Fruit fly (Drosophila melanogaster) whole organism, embryonic: ENCODE data around the gene Dlip1.

Experiments used
- Atf3 ChIP-seq: fragments of 200-800 bp; sonication (Bioruptor generic); optimal IDR thresholded peaks from 3 replicates; lab custom pipeline; 2016; ENCODE audit warnings: missing biosample characterization, missing genetic modification characterization
- BEAF-32 ChIP-seq: fragments of 200-800 bp; sonication (Bioruptor generic); optimal IDR thresholded peaks from 3 replicates; lab custom pipeline; 2017; ENCODE audit warnings: missing biosample characterization, missing genetic modification characterization, mild to moderate bottlenecking, moderate library complexity, missing genetic modification reagents
- BtbVII ChIP-seq: fragments of 200-800 bp; sonication (Bioruptor generic); optimal IDR thresholded peaks from 3 replicates; lab custom pipeline; 2017; ENCODE audit warnings: missing biosample characterization, mild to moderate bottlenecking, missing genetic modification characterization
- CG10209 ChIP-seq: fragments of 200-800 bp; sonication (Bioruptor generic); optimal IDR thresholded peaks from 3 replicates; lab custom pipeline; 2017; ENCODE audit warnings: missing biosample characterization, mild to moderate bottlenecking, missing genetic modification characterization, missing genetic modification reagents
- CG10462 ChIP-seq: fragments of 200-800 bp; sonication (Bioruptor generic); optimal IDR thresholded peaks from 2 replicates; lab custom pipeline; 2016; ENCODE audit warnings: missing biosample characterization, missing genetic modification characterization
- CG12299 ChIP-seq: fragments of 200-800 bp; sonication (Bioruptor generic); optimal IDR thresholded peaks from 2 replicates; lab custom pipeline; 2018; ENCODE audit warnings: missing biosample characterization, mild to moderate bottlenecking, missing genetic modification characterization
- CG13123 ChIP-seq: fragments of 200-800 bp; sonication (Bioruptor generic); optimal IDR thresholded peaks from 2 replicates; lab custom pipeline; 2016; ENCODE audit warnings: missing biosample characterization, missing genetic modification characterization
- CG15514 ChIP-seq: fragments of 200-800 bp; sonication (Bioruptor generic); optimal IDR thresholded peaks from 3 replicates; lab custom pipeline; 2017; ENCODE audit warnings: missing biosample characterization, missing genetic modification characterization, mild to moderate bottlenecking, moderate library complexity, missing genetic modification reagents
- CG15601 ChIP-seq: fragments of 200-800 bp; sonication (Bioruptor generic); optimal IDR thresholded peaks from 3 replicates; lab custom pipeline; 2019; ENCODE audit warnings: missing biosample characterization, mild to moderate bottlenecking, missing genetic modification characterization, moderate library complexity
- CG17186 ChIP-seq: fragments of 200-800 bp; sonication (Bioruptor generic); optimal IDR thresholded peaks from 3 replicates; lab custom pipeline; 2017; ENCODE audit warnings: missing biosample characterization, missing genetic modification reagents, missing genetic modification characterization
- CG18599 ChIP-seq: fragments of 200-800 bp; sonication (Bioruptor generic); optimal IDR thresholded peaks from 3 replicates; lab custom pipeline; 2017; ENCODE audit warnings: missing biosample characterization, missing genetic modification characterization, mild to moderate bottlenecking, moderate library complexity, missing genetic modification reagents
- CG18764 ChIP-seq: fragments of 200-800 bp; sonication (Bioruptor generic); optimal IDR thresholded peaks from 3 replicates; lab custom pipeline; 2016; ENCODE audit warnings: missing biosample characterization, missing genetic modification characterization
- CG4404 ChIP-seq: fragments of 200-800 bp; sonication (Bioruptor generic); IDR thresholded peaks from 2 replicates; pipeline ENCODE4 v1.3.6; 2022; ENCODE audit warnings: missing biosample characterization, missing genetic modification characterization
- CG4617 ChIP-seq: fragments of 200-800 bp; sonication (Bioruptor generic); optimal IDR thresholded peaks from 3 replicates; lab custom pipeline; 2016; ENCODE audit warnings: missing biosample characterization, missing genetic modification characterization, borderline replicate concordance
- CG7745 ChIP-seq: fragments of 200-800 bp; sonication (Bioruptor generic); optimal IDR thresholded peaks from 2 replicates; lab custom pipeline; 2018; ENCODE audit warnings: missing biosample characterization, mild to moderate bottlenecking, missing genetic modification characterization, moderate library complexity
- CG8281 ChIP-seq: fragments of 200-800 bp; sonication (Bioruptor generic); optimal IDR thresholded peaks from 2 replicates; lab custom pipeline; 2018; ENCODE audit warnings: missing biosample characterization, mild to moderate bottlenecking, missing genetic modification characterization, moderate library complexity
- CG8924 ChIP-seq: fragments of 200-800 bp; optimal IDR thresholded peaks from 3 replicates; lab custom pipeline; 2019; ENCODE audit warnings: missing biosample characterization, mild to moderate bottlenecking, missing genetic modification characterization, moderate library complexity
- CG9609 ChIP-seq: fragments of 200-800 bp; sonication (Bioruptor generic); optimal IDR thresholded peaks from 3 replicates; lab custom pipeline; 2016; ENCODE audit warnings: missing biosample characterization, missing genetic modification characterization
- Deaf1 ChIP-seq: fragments of 200-800 bp; optimal IDR thresholded peaks from 3 replicates; lab custom pipeline; 2019; ENCODE audit warnings: missing biosample characterization, mild to moderate bottlenecking, missing genetic modification characterization, moderate library complexity
- E2f1 ChIP-seq: fragments of 200-800 bp; sonication (Bioruptor generic); IDR thresholded peaks from 2 replicates; pipeline ENCODE4 v1.3.6; 2022; ENCODE audit warnings: missing biosample characterization, missing genetic modification characterization
- E2f2 ChIP-seq: fragments of 200-800 bp; sonication (Bioruptor generic); IDR thresholded peaks from 2 replicates; pipeline ENCODE4 v1.3.6; 2022; ENCODE audit warnings: missing biosample characterization, missing genetic modification characterization
- Ets65A ChIP-seq: fragments of 200-800 bp; sonication (Bioruptor generic); peaks from one replicate; lab custom pipeline; 2016; ENCODE audit warnings: missing biosample characterization, missing genetic modification characterization
- HmgZ ChIP-seq: fragments of 200-800 bp; sonication (Bioruptor generic); optimal IDR thresholded peaks from 2 replicates; lab custom pipeline; 2018; ENCODE audit warnings: missing biosample characterization, mild to moderate bottlenecking, missing genetic modification characterization
- Hr78 ChIP-seq, 2 experiments: fragments of 200-800 bp in 1 of 2; fragments of >200 bp in 1 of 2; sonication (Bioruptor generic) in 1 of 2; optimal IDR thresholded peaks; 2 replicates each; lab custom pipeline; 2017 to 2019; ENCODE audit warnings: missing biosample characterization in 2 of 2, missing genetic modification characterization in 2 of 2, mild to moderate bottlenecking in 1 of 2, moderate library complexity in 1 of 2
- Hsf ChIP-seq: fragments of 200-800 bp; sonication (Bioruptor generic); optimal IDR thresholded peaks from 3 replicates; lab custom pipeline; 2016; ENCODE audit warnings: missing biosample characterization, missing genetic modification characterization
- MBD-R2 ChIP-seq: fragments of 200-800 bp; sonication (Bioruptor generic); IDR thresholded peaks from 2 replicates; pipeline ENCODE4 v1.3.6; 2022; ENCODE audit warnings: missing biosample characterization, missing genetic modification characterization
- MTF-1 ChIP-seq: fragments of 200-800 bp; sonication (Bioruptor generic); optimal IDR thresholded peaks from 2 replicates; lab custom pipeline; 2018; ENCODE audit warnings: missing biosample characterization, mild to moderate bottlenecking, missing genetic modification characterization, borderline replicate concordance
- Mad ChIP-seq: fragments of 200-800 bp; sonication (Bioruptor generic); optimal IDR thresholded peaks from 2 replicates; lab custom pipeline; 2016; ENCODE audit warnings: missing biosample characterization, missing genetic modification characterization
- Rx ChIP-seq: fragments of 200-800 bp; sonication (Bioruptor generic); IDR thresholded peaks from 2 replicates; pipeline ENCODE4 v1.3.6; 2022; ENCODE audit warnings: missing biosample characterization, missing genetic modification characterization
- Sin3A ChIP-seq: fragments of >200 bp; optimal IDR thresholded peaks from 2 replicates; lab custom pipeline; 2018
- Sox100B ChIP-seq: fragments of 200-800 bp; sonication (Bioruptor generic); optimal IDR thresholded peaks from 3 replicates; lab custom pipeline; 2018; ENCODE audit warnings: missing biosample characterization, mild to moderate bottlenecking, missing genetic modification characterization
- chif ChIP-seq, 2 experiments: fragments of 200-800 bp; sonication (Bioruptor generic); optimal IDR thresholded peaks; 3 replicates each; lab custom pipeline; 2016; ENCODE audit warnings: missing biosample characterization in 2 of 2, missing genetic modification characterization in 2 of 2
- dan ChIP-seq: fragments of 200-800 bp; sonication (Bioruptor generic); IDR thresholded peaks from 2 replicates; pipeline ENCODE4 v1.3.6; 2022; ENCODE audit warnings: missing biosample characterization, missing genetic modification characterization
- emc ChIP-seq: fragments of 200-800 bp; sonication (Bioruptor generic); optimal IDR thresholded peaks from 2 replicates; lab custom pipeline; 2016; ENCODE audit warnings: missing biosample characterization, missing genetic modification characterization
- ems ChIP-seq: fragments of 200-800 bp; sonication (Bioruptor generic); optimal IDR thresholded peaks from 3 replicates; lab custom pipeline; 2016; ENCODE audit warnings: missing biosample characterization, missing genetic modification characterization
- ewg ChIP-seq: fragments of 200-800 bp; sonication (Bioruptor generic); optimal IDR thresholded peaks from 3 replicates; lab custom pipeline; 2017; ENCODE audit warnings: mild to moderate bottlenecking, missing biosample characterization, missing genetic modification reagents, missing genetic modification characterization
- fd3F ChIP-seq: fragments of 200-800 bp; sonication (Bioruptor generic); optimal IDR thresholded peaks from 2 replicates; lab custom pipeline; 2018; ENCODE audit warnings: missing biosample characterization, mild to moderate bottlenecking, missing genetic modification characterization, moderate library complexity
- gt ChIP-seq: fragments of 200-800 bp; sonication (Bioruptor generic); IDR thresholded peaks from 2 replicates; pipeline ENCODE4 v1.3.6; 2022; ENCODE audit warnings: missing biosample characterization, missing genetic modification characterization
- hbn ChIP-seq: fragments of 200-800 bp; sonication (Bioruptor generic); IDR thresholded peaks from 2 replicates; pipeline ENCODE4 v1.3.6; 2022; ENCODE audit warnings: missing biosample characterization, missing genetic modification characterization; ENCODE audit not compliant: partially characterized antibody
- jing ChIP-seq: fragments of 200-800 bp; sonication (Bioruptor generic); optimal IDR thresholded peaks from 2 replicates; lab custom pipeline; 2018; ENCODE audit warnings: missing biosample characterization, mild to moderate bottlenecking, missing genetic modification characterization
- lab ChIP-seq: fragments of 200-800 bp; sonication (Bioruptor generic); optimal IDR thresholded peaks from 3 replicates; lab custom pipeline; 2017; ENCODE audit warnings: missing biosample characterization, missing genetic modification characterization, mild to moderate bottlenecking, moderate library complexity, missing genetic modification reagents
- psq ChIP-seq: fragments of 200-800 bp; sonication (Bioruptor generic); optimal IDR thresholded peaks from 2 replicates; lab custom pipeline; 2017; ENCODE audit warnings: missing biosample characterization, missing genetic modification characterization
- pzg ChIP-seq: fragments of 200-800 bp; sonication (Bioruptor generic); optimal IDR thresholded peaks from 3 replicates; lab custom pipeline; 2018; ENCODE audit warnings: missing biosample characterization, mild to moderate bottlenecking, missing genetic modification characterization, moderate library complexity
- ranshi ChIP-seq: fragments of 200-800 bp; sonication (Bioruptor generic); IDR thresholded peaks from 2 replicates; pipeline ENCODE4 v1.3.6; 2022; ENCODE audit warnings: missing biosample characterization, missing genetic modification characterization
- row ChIP-seq: fragments of 200-800 bp; sonication (Bioruptor generic); IDR thresholded peaks from 3 replicates; pipeline ENCODE4 v1.3.6; 2022; ENCODE audit warnings: missing biosample characterization, missing genetic modification characterization
- sens-2 ChIP-seq: fragments of 200-800 bp; sonication (Bioruptor generic); IDR thresholded peaks from 2 replicates; pipeline ENCODE4 v1.3.6; 2022; ENCODE audit warnings: missing biosample characterization, missing genetic modification characterization
- slbo ChIP-seq: fragments of 200-800 bp; sonication (Bioruptor generic); IDR thresholded peaks from 2 replicates; pipeline ENCODE4 v1.3.6; 2022; ENCODE audit warnings: missing biosample characterization, missing genetic modification characterization
- tgo ChIP-seq: fragments of 200-800 bp; sonication (Bioruptor generic); IDR thresholded peaks from 3 replicates; pipeline ENCODE4 v1.3.6; 2022; ENCODE audit warnings: missing biosample characterization, missing genetic modification characterization
- tna ChIP-seq: fragments of 200-800 bp; sonication (Bioruptor generic); IDR thresholded peaks from 2 replicates; pipeline ENCODE4 v1.3.6; 2022; ENCODE audit warnings: missing biosample characterization, missing genetic modification characterization; ENCODE audit not compliant: partially characterized antibody
- z ChIP-seq: fragments of 200-800 bp; sonication (Bioruptor generic); IDR thresholded peaks from 3 replicates; pipeline ENCODE4 v1.3.6; 2022; ENCODE audit warnings: missing biosample characterization, missing genetic modification characterization

Dlip1 gene

DNA sequence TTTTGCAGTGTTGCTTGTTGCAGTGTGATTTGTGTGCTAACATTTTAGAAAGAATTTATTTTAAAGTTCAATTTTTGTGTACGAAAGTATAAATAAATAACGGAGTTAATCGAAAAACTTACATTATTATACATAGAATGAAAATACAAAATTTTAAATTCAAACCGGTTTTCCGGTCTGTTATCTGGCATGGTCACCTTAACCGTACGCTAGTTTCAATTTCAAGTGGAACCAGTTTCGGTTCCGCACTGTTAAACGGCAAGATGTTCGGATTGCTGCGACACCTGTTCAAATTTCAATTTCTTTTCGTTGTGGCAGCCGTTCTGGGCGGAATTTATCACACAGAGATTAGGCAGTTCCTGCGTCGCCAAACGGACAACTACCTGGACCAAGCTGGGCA lies 34.0 kb downstream of the Dlip1 start, which contains the start of gene CG12056 (continued):
- TF ChIP-seq Hr78 (GFP tag; optimal IDR thresholded peaks at IDR 0.05; lab: Kevin White, UChicago) = no peak
- peak; percentile 57; the same call in 1 of the 2 replicates for TF ChIP-seq ranshi
- peak; percentile 55 for TF ChIP-seq MBD-R2 (GFP tag; lab: Robert Waterston, UW)
- TF ChIP-seq CG4617 (GFP tag; lab: Kevin White, UChicago) = no peak
- TF ChIP-seq lab (GFP tag; lab: Kevin White, UChicago) = no peak
- TF ChIP-seq ems (GFP tag; lab: Kevin White, UChicago) = no peak
- peak; percentile 98 for TF ChIP-seq CG15514
- TF ChIP-seq row = peak; percentile 12; the same call in 1 of the 3 replicates
- peak; percentile 91 for TF ChIP-seq CG17186 (GFP tag; lab: Kevin White, UChicago)
- TF ChIP-seq BEAF-32 (GFP tag; lab: Kevin White, UChicago) = no peak
- TF ChIP-seq psq (GFP tag; lab: Kevin White, UChicago) = no peak
- no peak for TF ChIP-seq HmgZ
- TF ChIP-seq Sox100B (GFP tag; lab: Kevin White, UChicago) = no peak
- TF ChIP-seq, all 482 proteins: peak for 12

DNA sequence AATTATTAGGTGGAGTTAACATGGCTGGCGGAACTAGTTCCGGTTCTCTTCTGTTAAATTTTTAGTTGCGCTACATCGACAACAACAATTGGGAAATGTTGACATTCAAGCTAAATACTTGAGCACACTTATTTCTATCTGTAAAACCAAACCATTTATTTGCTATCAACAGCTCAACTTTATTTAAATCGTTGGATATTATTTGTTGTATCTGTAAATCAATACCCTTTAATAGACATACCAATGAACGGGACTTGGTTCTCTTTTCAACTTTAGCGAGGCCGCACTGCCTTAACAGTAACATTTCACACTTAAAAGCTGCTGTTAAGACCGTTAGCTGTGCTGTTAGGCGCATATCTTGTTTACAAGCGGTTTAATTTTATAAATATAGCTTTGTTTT lies 35.2 kb downstream of the Dlip1 start, which contains the start of gene CG12106:
CG12106 (plus strand) TSS at position 295 of the 400 bp plus-strand sequence.
- TF ChIP-seq dan (GFP tag; lab: Robert Waterston, UW) (no peak), pzg (peak; percentile 30), emc (no peak), Deaf1 (no peak), CG13123 (peak; percentile 20), CG10462 (GFP tag; lab: Kevin White, UChicago) (no peak), CG9609 (peak; percentile 32), hbn (GFP tag; lab: Robert Waterston, UW) (no peak), E2f2 (GFP tag; lab: Robert Waterston, UW) (peak; percentile 35; the same call in 1 of the 2 replicates), CG18764 (GFP tag; lab: Kevin White, UChicago) (no peak), E2f1 (GFP tag; lab: Robert Waterston, UW) (peak; percentile 40), CG10209 (GFP tag; lab: Kevin White, UChicago) (peak; percentile 12), CG4404 (peak; percentile 31; the same call in 1 of the 2 replicates), jing (peak; percentile 14), fd3F (GFP tag; lab: Kevin White, UChicago) (peak; percentile 22), ewg (GFP tag; lab: Kevin White, UChicago) (no peak), slbo (GFP tag; lab: Robert Waterston, UW) (peak; percentile 72), sens-2 (GFP tag; lab: Robert Waterston, UW) (no peak), CG15601 (tag; lab: Kevin White, UChicago) (peak; percentile 13), CG8924 (tag; lab: Kevin White, UChicago) (peak; percentile 18), BtbVII (GFP tag; lab: Kevin White, UChicago) (no peak), Atf3 (no peak), Sin3A (lab: Kevin White, UChicago) (no peak), CG8281 (tag; lab: Kevin White, UChicago) (no peak), CG18599 (peak; percentile 62), tna (no peak), CG7745 (tag; lab: Kevin White, UChicago) (no peak), Rx (0 out of 2 replicates have a peak, but pooled peaks have one; percentile 37), gt (no peak), Mad (GFP tag; lab: Kevin White, UChicago) (no peak), Hsf (peak; percentile 14), MTF-1 (GFP tag; lab: Kevin White, UChicago) (no peak), tgo (GFP tag; lab: Robert Waterston, UW) (peak; percentile 62; the same call in 2 of the 3 replicates), z (no peak), chif (GFP tag; optimal IDR thresholded peaks at IDR 0.05; lab: Kevin White, UChicago) (peak in 1 of 2 experiments; percentile 14), Ets65A (GFP tag; lab: Kevin White, UChicago) (peak; percentile 37), CG12299 (tag; lab: Kevin White, UChicago) (no peak)
